Worm (Caenorhabditis elegans): ENCODE measurements around the gene srd-70.

ce11 chrV:20485285-20485684, 31.4 kb downstream of the srd-70 start, which contains the start of gene dhcr-7:
- TF ChIP-seq hmbx-1 (tag; optimal IDR thresholded peaks at IDR 0.05) (no peak), ets-7 (tag; optimal IDR thresholded peaks at IDR 0.05) (no peak), B0310.2 (tag; optimal IDR thresholded peaks at IDR 0.05) (no peak), ama-1 (optimal IDR thresholded peaks at IDR 0.05) (no peak), F13C5.2 (tag; optimal IDR thresholded peaks at IDR 0.05) (no peak), flt-1 (GFP tag; IDR thresholded peaks at IDR 0.05) (no peak), aly-1 (tag; optimal IDR thresholded peaks at IDR 0.05) (no peak), pes-1 (GFP tag; IDR thresholded peaks at IDR 0.05) (no peak), hnd-1 (tag; optimal IDR thresholded peaks at IDR 0.05) (no peak), tbx-37 (GFP tag; conservative IDR thresholded peaks at IDR 0.05) (no peak), ceh-13 (GFP tag; optimal IDR thresholded peaks at IDR 0.05) (no peak)
